Fruit fly (Drosophila melanogaster): ENCODE measurements around the gene SLIRP1.

SLIRP1 gene

DNA sequence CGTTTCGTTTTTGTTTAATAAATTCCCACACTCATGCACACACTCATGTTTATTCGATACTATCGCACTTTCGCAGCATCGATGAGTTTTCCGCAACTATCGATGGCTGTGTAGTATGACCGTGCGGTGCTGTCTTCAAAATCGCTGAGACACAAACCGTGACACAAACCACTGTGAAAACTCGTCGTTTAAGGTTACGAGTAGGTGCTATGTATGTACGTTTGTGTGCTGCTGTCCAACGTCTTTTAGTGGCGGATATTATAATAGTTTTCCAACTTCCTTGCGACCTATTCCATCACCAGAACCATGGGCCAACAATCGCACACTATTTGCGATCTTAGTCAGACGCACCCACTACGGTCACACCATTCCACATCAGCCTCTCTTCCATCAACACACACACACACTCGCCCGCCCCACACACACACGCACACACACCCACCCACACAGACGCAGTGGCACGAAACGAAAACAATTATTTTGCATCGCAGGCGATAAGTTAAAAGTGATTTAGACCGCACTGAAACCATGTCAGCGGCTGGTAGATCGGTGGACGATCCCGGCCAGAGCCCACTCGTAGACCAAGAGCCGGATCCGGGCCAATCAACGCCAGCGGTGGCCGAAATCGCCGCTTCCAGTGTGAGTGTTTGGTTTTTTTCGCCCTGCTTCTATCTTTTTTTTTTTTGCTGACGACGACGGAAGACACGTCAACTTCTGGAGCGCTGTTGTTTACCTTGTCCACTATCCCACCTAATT, 5.0 kb upstream of the SLIRP1 start, which contains the start of the genes Dd and CG1486 (continued):
- TF ChIP-seq bab2 (GFP tag; optimal IDR thresholded peaks at IDR 0.05): no peak
- TF ChIP-seq Bdp1 (GFP tag; optimal IDR thresholded peaks at IDR 0.05): no peak
- TF ChIP-seq CG17912 (GFP tag; optimal IDR thresholded peaks at IDR 0.05): no peak
- TF ChIP-seq CG7928 (GFP tag; optimal IDR thresholded peaks at IDR 0.05): no peak
- no peak for TF ChIP-seq CG33557 (GFP tag; optimal IDR thresholded peaks at IDR 0.05)
- TF ChIP-seq kay (GFP tag; optimal IDR thresholded peaks at IDR 0.05): peak; percentile 55
- no peak for TF ChIP-seq CG6765 (GFP tag; optimal IDR thresholded peaks at IDR 0.05)
- TF ChIP-seq so (GFP tag; IDR thresholded peaks at IDR 0.05): no peak
- no peak for TF ChIP-seq CG8388 (GFP tag; optimal IDR thresholded peaks at IDR 0.05)
- no peak for TF ChIP-seq CG10462 (GFP tag; optimal IDR thresholded peaks at IDR 0.05)
- no peak for TF ChIP-seq CG10274 (GFP tag; optimal IDR thresholded peaks at IDR 0.05)
- TF ChIP-seq pho (GFP tag; optimal IDR thresholded peaks at IDR 0.05): peak; percentile 11
- no peak for TF ChIP-seq wek (GFP tag; optimal IDR thresholded peaks at IDR 0.05)
- TF ChIP-seq NC2α (GFP tag; optimal IDR thresholded peaks at IDR 0.05): no peak
- no peak for TF ChIP-seq CG6689 (GFP tag; IDR thresholded peaks at IDR 0.05)
- peak; percentile 16 for TF ChIP-seq Ets65A (GFP tag)
- TF ChIP-seq Drgx (GFP tag; IDR thresholded peaks at IDR 0.05): no peak
- no peak for TF ChIP-seq seq (GFP tag; IDR thresholded peaks at IDR 0.05)
- no peak for TF ChIP-seq tgo (GFP tag; IDR thresholded peaks at IDR 0.05)
- TF ChIP-seq CG4360 (GFP tag; IDR thresholded peaks at IDR 0.05): no peak
- TF ChIP-seq unc-4 (GFP tag; IDR thresholded peaks at IDR 0.05; ENCODE audit: partially characterized antibody): peak; percentile 83
- TF ChIP-seq Ptx1 (GFP tag; IDR thresholded peaks at IDR 0.05): no peak
- no peak for TF ChIP-seq ATbp (GFP tag; optimal IDR thresholded peaks at IDR 0.05)
- TF ChIP-seq Sox102F (GFP tag; optimal IDR thresholded peaks at IDR 0.05): no peak
- TF ChIP-seq ewg (GFP tag; optimal IDR thresholded peaks at IDR 0.05): peak; percentile 30
- TF ChIP-seq CG8924 (tag; optimal IDR thresholded peaks at IDR 0.05): peak; percentile 82
- no peak for TF ChIP-seq Oaz (GFP tag; IDR thresholded peaks at IDR 0.05)
- no peak for TF ChIP-seq CG14965 (GFP tag; optimal IDR thresholded peaks at IDR 0.05; ENCODE audit: borderline replicate concordance)
- no peak for TF ChIP-seq onecut (GFP tag; IDR thresholded peaks at IDR 0.05)
- TF ChIP-seq esg (GFP tag; conservative IDR thresholded peaks at IDR 0.05): no peak
- no peak for TF ChIP-seq CG2889 (GFP tag; IDR thresholded peaks at IDR 0.05)
- TF ChIP-seq Hr51 (GFP tag; optimal IDR thresholded peaks at IDR 0.05): no peak
- TF ChIP-seq chn (GFP tag; optimal IDR thresholded peaks at IDR 0.05): peak; percentile 37
- no peak for TF ChIP-seq Dfd (GFP tag; optimal IDR thresholded peaks at IDR 0.05)
- no peak for TF ChIP-seq BtbVII (GFP tag; optimal IDR thresholded peaks at IDR 0.05)
- peak; percentile 93 for TF ChIP-seq pzg (GFP tag; optimal IDR thresholded peaks at IDR 0.05)
- TF ChIP-seq CG3995 (GFP tag; optimal IDR thresholded peaks at IDR 0.05): peak; percentile 76
- TF ChIP-seq Max (GFP tag; optimal IDR thresholded peaks at IDR 0.05): peak; percentile 22
- peak; percentile 16 for TF ChIP-seq CG9817 (tag; optimal IDR thresholded peaks at IDR 0.05)
- TF ChIP-seq vfl (GFP tag; optimal IDR thresholded peaks at IDR 0.05): no peak
- TF ChIP-seq scrt (GFP tag; optimal IDR thresholded peaks at IDR 0.05): no peak
- TF ChIP-seq Hr78 (GFP tag; optimal IDR thresholded peaks at IDR 0.05): no peak
- no peak for TF ChIP-seq CG9215 (GFP tag; IDR thresholded peaks at IDR 0.05)
- TF ChIP-seq caup (GFP tag; optimal IDR thresholded peaks at IDR 0.05; ENCODE audit: severe bottlenecking): no peak
- no peak for TF ChIP-seq CG8765 (GFP tag; IDR thresholded peaks at IDR 0.05)
- no peak for TF ChIP-seq ro (GFP tag; IDR thresholded peaks at IDR 0.05)
- TF ChIP-seq Sox100B (GFP tag; optimal IDR thresholded peaks at IDR 0.05): no peak
- TF ChIP-seq sima (GFP tag; optimal IDR thresholded peaks at IDR 0.05): no peak
- TF ChIP-seq CG3726 (GFP tag; IDR thresholded peaks at IDR 0.05): no peak
- no peak for TF ChIP-seq Spps (tag; optimal IDR thresholded peaks at IDR 0.05)

Data from whole organism, embryonic.